Fruit fly (Drosophila melanogaster) whole organism, wandering third instar larva: ENCODE measurements around the gene m-cup.
A peak's percentile ranks its signal among the peaks of the same experiment; 100 is the strongest.

Experiments
- Abd-B ChIP-seq: fragments of >200 bp; optimal IDR thresholded peaks from 2 replicates; lab custom pipeline; 2017; ENCODE audit warnings: missing biosample characterization, missing genetic modification characterization
- CG32264 ChIP-seq: fragments of 200-800 bp; sonication (Bioruptor generic); optimal IDR thresholded peaks from 2 replicates; lab custom pipeline; 2016; ENCODE audit warnings: missing biosample characterization, missing genetic modification characterization
- CrebA ChIP-seq: fragments of 200-800 bp; sonication (Bioruptor generic); optimal IDR thresholded peaks from 2 replicates; lab custom pipeline; 2016; ENCODE audit warnings: missing biosample characterization, mild to moderate bottlenecking, missing genetic modification characterization, borderline replicate concordance
- Dfd ChIP-seq: fragments of >200 bp; optimal IDR thresholded peaks from 2 replicates; lab custom pipeline; 2017; ENCODE audit warnings: missing biosample characterization, missing genetic modification characterization
- Dif ChIP-seq: fragments of 200-275, 200-300 bp; sonication (Bioruptor generic); optimal IDR thresholded peaks from 2 replicates; lab custom pipeline; 2018; ENCODE audit warnings: missing biosample characterization, missing genetic modification characterization; ENCODE audit not compliant: partially characterized antibody
- GATAd ChIP-seq: sonication (Bioruptor generic); optimal IDR thresholded peaks from 2 replicates; lab custom pipeline; 2016; ENCODE audit warnings: missing biosample characterization, missing genetic modification characterization
- Hnf4 ChIP-seq: fragments of 200-800 bp; sonication (Bioruptor generic); optimal IDR thresholded peaks from 2 replicates; lab custom pipeline; 2016; ENCODE audit warnings: missing biosample characterization, mild to moderate bottlenecking, missing genetic modification characterization
- Hr78 ChIP-seq: fragments of >200 bp; optimal IDR thresholded peaks from 2 replicates; lab custom pipeline; 2017; ENCODE audit warnings: missing biosample characterization, missing genetic modification characterization
- Hr83 ChIP-seq: fragments of 200-300 bp; sonication (Bioruptor generic); optimal IDR thresholded peaks from 2 replicates; lab custom pipeline; 2016; ENCODE audit warnings: missing biosample characterization, mild to moderate bottlenecking, missing genetic modification characterization, moderate library complexity; ENCODE audit not compliant: poor library complexity, severe bottlenecking
- Jra ChIP-seq: sonication (Bioruptor generic); optimal IDR thresholded peaks from 2 replicates; lab custom pipeline; 2016; ENCODE audit warnings: missing biosample characterization, missing genetic modification characterization
- Myc ChIP-seq: fragments of >200 bp; optimal IDR thresholded peaks from 2 replicates; lab custom pipeline; 2017
- N ChIP-seq: fragments of >200 bp; optimal IDR thresholded peaks from 2 replicates; lab custom pipeline; 2018; ENCODE audit warnings: missing biosample characterization, missing external identifiers, missing genetic modification characterization
- Rel ChIP-seq, 2 experiments: fragments of 200-800 bp; sonication (Bioruptor generic) in 1 of 2; optimal IDR thresholded peaks; 2 replicates in 1 of 2; 3 replicates in 1 of 2; lab custom pipeline; 2016 to 2019; ENCODE audit warnings: mild to moderate bottlenecking in 2 of 2, missing biosample characterization in 2 of 2, missing genetic modification characterization in 2 of 2, moderate library complexity in 1 of 2
- Sp1 ChIP-seq: fragments of 200-800 bp; sonication (Bioruptor generic); optimal IDR thresholded peaks from 3 replicates; lab custom pipeline; 2019; ENCODE audit warnings: missing biosample characterization, mild to moderate bottlenecking, missing genetic modification characterization, moderate library complexity
- Vsx2 ChIP-seq: fragments of 200-300, 225-300 bp; sonication (Bioruptor generic); optimal IDR thresholded peaks from 2 replicates; lab custom pipeline; 2018; ENCODE audit warnings: missing biosample characterization, missing genetic modification characterization; ENCODE audit not compliant: partially characterized antibody
- br ChIP-seq: fragments of 200-800 bp; sonication (Bioruptor generic); optimal IDR thresholded peaks from 2 replicates; lab custom pipeline; 2016; ENCODE audit warnings: missing biosample characterization, missing genetic modification characterization
- brk ChIP-seq: fragments of 200-800 bp; sonication (Bioruptor generic); optimal IDR thresholded peaks from 2 replicates; lab custom pipeline; 2016; ENCODE audit warnings: missing biosample characterization, mild to moderate bottlenecking, missing genetic modification characterization
- dl ChIP-seq, 2 experiments: fragments of 175-275, 200-275 bp in 1 of 2; fragments of 200-275 bp in 1 of 2; sonication (Bioruptor generic); optimal IDR thresholded peaks; lab custom pipeline; 2018; ENCODE audit warnings: mild to moderate bottlenecking in 2 of 2, missing biosample characterization in 2 of 2, missing genetic modification characterization in 2 of 2, moderate library complexity in 2 of 2; ENCODE audit not compliant: partially characterized antibody in 2 of 2, insufficient read depth in 1 of 2
- dmrt93B ChIP-seq: fragments of 200-800 bp; sonication (Bioruptor generic); optimal IDR thresholded peaks from 2 replicates; lab custom pipeline; 2018; ENCODE audit warnings: missing biosample characterization, mild to moderate bottlenecking, missing genetic modification characterization
- dsf ChIP-seq: sonication (Bioruptor generic); optimal IDR thresholded peaks from 2 replicates; lab custom pipeline; 2016; ENCODE audit warnings: missing biosample characterization, missing genetic modification characterization, borderline replicate concordance
- ey ChIP-seq: fragments of 200-800 bp; sonication (Bioruptor generic); optimal IDR thresholded peaks from 2 replicates; lab custom pipeline; 2016; ENCODE audit warnings: missing biosample characterization, missing genetic modification characterization
- foxo ChIP-seq, 2 experiments: fragments of 200-800 bp; sonication (Bioruptor generic); optimal IDR thresholded peaks; 2 replicates in 1 of 2; 3 replicates in 1 of 2; lab custom pipeline; 2016 to 2017; ENCODE audit warnings: missing biosample characterization in 2 of 2, missing genetic modification characterization in 2 of 2
- fru ChIP-seq: fragments of 200-800 bp; sonication (Bioruptor generic); optimal IDR thresholded peaks from 3 replicates; lab custom pipeline; 2016; ENCODE audit warnings: missing biosample characterization, mild to moderate bottlenecking, missing genetic modification characterization
- h ChIP-seq: fragments of 200-800 bp; sonication (Bioruptor generic); optimal IDR thresholded peaks from 3 replicates; lab custom pipeline; 2016; ENCODE audit warnings: missing biosample characterization, mild to moderate bottlenecking, missing genetic modification characterization
- jim ChIP-seq: fragments of 175-275, 200-325 bp; sonication (Bioruptor generic); optimal IDR thresholded peaks from 2 replicates; lab custom pipeline; 2016; ENCODE audit warnings: missing biosample characterization, mild to moderate bottlenecking, missing genetic modification characterization
- lola ChIP-seq: fragments of >200 bp; optimal IDR thresholded peaks from 2 replicates; lab custom pipeline; 2017; ENCODE audit warnings: missing biosample characterization, missing genetic modification characterization
- pan ChIP-seq: fragments of >200 bp; optimal IDR thresholded peaks from 2 replicates; lab custom pipeline; 2017
- psq ChIP-seq: fragments of 200-800 bp; sonication (Bioruptor generic); optimal IDR thresholded peaks from 3 replicates; lab custom pipeline; 2017; ENCODE audit warnings: missing biosample characterization, mild to moderate bottlenecking, missing genetic modification characterization, moderate library complexity
- rgr ChIP-seq: fragments of 200-800 bp; sonication (Bioruptor generic); optimal IDR thresholded peaks from 3 replicates; lab custom pipeline; 2016; ENCODE audit warnings: missing biosample characterization, mild to moderate bottlenecking, missing genetic modification characterization
- sage ChIP-seq: fragments of 200-800 bp; sonication (Bioruptor generic); optimal IDR thresholded peaks from 2 replicates; lab custom pipeline; 2016; ENCODE audit warnings: missing biosample characterization, mild to moderate bottlenecking, missing genetic modification characterization
- sv ChIP-seq: fragments of 200-800 bp; sonication (Bioruptor generic); optimal IDR thresholded peaks from 3 replicates; lab custom pipeline; 2016; ENCODE audit warnings: missing biosample characterization, missing genetic modification characterization
- tai ChIP-seq: sonication (Bioruptor generic); optimal IDR thresholded peaks from 2 replicates; lab custom pipeline; 2016; ENCODE audit warnings: missing biosample characterization, missing genetic modification characterization
- usp ChIP-seq: fragments of >200 bp; optimal IDR thresholded peaks from 2 replicates; lab custom pipeline; 2017; ENCODE audit warnings: missing biosample characterization, missing genetic modification characterization
- woc ChIP-seq: sonication (Bioruptor generic); optimal IDR thresholded peaks from 2 replicates; lab custom pipeline; 2016; ENCODE audit warnings: missing biosample characterization, mild to moderate bottlenecking, missing genetic modification characterization

m-cup gene

dm6 chr3R:17122796-17123504, 26.3 kb downstream of the m-cup start (continued):
- TF ChIP-seq fru (GFP tag; lab: Kevin White, UChicago): peak; percentile 61
- TF ChIP-seq sv (GFP tag; lab: Kevin White, UChicago): no peak
- no peak for TF ChIP-seq usp (GFP tag; lab: Kevin White, UChicago)
- TF ChIP-seq CrebA: no peak
- no peak for TF ChIP-seq jim (GFP tag; lab: Kevin White, UChicago)
- peak; percentile 40 for TF ChIP-seq dmrt93B (GFP tag; lab: Kevin White, UChicago)
- no peak for TF ChIP-seq Dfd

DNA sequence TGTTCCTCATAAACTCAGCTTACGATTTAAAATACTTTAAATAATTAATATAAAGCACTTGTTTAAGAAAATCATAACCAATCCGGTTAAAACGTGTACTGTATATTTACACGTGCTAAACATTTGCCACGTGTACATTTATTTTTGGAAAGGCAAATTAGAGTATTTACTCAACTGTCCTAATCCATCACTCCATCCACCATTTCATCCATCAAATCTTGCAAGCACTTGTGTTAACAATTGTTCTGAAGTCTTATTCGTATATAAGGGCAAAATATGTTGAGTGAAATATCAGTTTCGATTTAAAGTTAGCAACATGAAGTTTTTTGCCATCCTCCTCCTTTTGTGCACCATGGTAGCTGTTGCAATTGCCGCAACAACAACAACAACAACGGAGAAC, 27.9 kb downstream of the m-cup start, which contains the start of gene CG42779:
CG42779 (plus strand) TSS at position 301 of the 400 bp plus-strand sequence.
- TF ChIP-seq dl (GFP tag; optimal IDR thresholded peaks at IDR 0.05; lab: Kevin White, UChicago; ENCODE audit: insufficient read depth in 1 of 2, partially characterized antibody in 2 of 2): no peak
- TF ChIP-seq GATAd (GFP tag; lab: Kevin White, UChicago): no peak
- TF ChIP-seq jim (GFP tag; lab: Kevin White, UChicago): no peak
- no peak for TF ChIP-seq Hr78 (GFP tag; lab: Kevin White, UChicago)
- TF ChIP-seq Hnf4: no peak
- no peak for TF ChIP-seq Dif (GFP tag; lab: Kevin White, UChicago)
- no peak for TF ChIP-seq pan (lab: Kevin White, UChicago)
- TF ChIP-seq usp (GFP tag; lab: Kevin White, UChicago): no peak

DNA sequence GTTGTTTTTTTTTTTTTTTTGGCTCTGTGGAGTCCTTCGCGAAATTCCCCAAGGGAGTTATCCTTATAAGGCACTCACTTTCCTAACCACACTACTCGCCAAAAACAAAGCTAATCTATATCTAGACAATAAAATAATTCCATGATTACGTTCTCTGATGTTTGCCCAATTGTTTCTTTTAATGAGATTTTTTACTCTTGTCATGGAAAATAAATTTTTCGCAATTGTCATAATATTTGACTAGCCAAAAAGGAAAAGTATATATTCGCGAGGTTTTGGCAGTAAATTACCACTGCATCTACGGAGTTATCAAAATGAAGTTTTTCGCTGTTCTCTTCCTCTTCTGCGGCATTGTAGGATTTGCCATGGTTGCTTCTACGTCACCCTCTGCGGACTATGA, 29.0 kb downstream of the m-cup start, which contains the start of gene CG34278:
CG34278 (plus strand) TSS at position 301 of the 400 bp plus-strand sequence.
- TF ChIP-seq br (no peak), tai (GFP tag; lab: Kevin White, UChicago) (no peak), woc (GFP tag; lab: Kevin White, UChicago) (no peak), Hr83 (no peak), Sp1 (GFP tag; lab: Kevin White, UChicago) (no peak), Myc (no peak), Abd-B (no peak), Hr78 (GFP tag; lab: Kevin White, UChicago) (no peak)

DNA sequence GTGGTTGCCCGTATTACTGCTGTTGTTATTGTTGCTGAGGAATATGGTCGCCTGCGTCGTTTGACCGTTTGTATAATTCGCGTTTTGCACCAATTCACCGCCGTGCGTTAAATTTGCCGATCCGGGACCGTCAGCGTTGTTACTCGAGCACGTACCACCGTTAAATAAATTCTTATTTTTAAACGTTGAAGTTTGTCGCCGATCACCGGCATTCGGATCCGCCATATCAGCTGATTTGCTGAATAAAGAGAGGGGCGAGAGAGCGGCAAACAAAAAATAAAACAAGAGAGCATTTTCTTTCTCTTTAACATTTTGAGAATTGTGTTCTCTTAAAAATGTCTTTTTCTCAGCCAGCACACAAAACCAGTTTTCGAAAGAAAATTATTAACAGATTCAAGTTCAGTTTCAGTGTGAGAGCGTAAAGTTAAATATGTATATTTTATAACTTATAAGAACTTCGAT, 30.3 kb downstream of the m-cup start:
- TF ChIP-seq Sp1 (GFP tag; lab: Kevin White, UChicago) (peak; percentile 39), brk (GFP tag; lab: Kevin White, UChicago) (peak; percentile 38), foxo (GFP tag; optimal IDR thresholded peaks at IDR 0.05; lab: Kevin White, UChicago) (peak in 1 of 2 experiments; percentile 32), ey (GFP tag; lab: Kevin White, UChicago) (no peak), CG32264 (peak; percentile 15), Dif (GFP tag; lab: Kevin White, UChicago) (peak; percentile 59), br (peak; percentile 12), dmrt93B (GFP tag; lab: Kevin White, UChicago) (no peak), N (GFP tag; lab: Kevin White, UChicago) (no peak), CrebA (peak; percentile 74), dl (GFP tag; optimal IDR thresholded peaks at IDR 0.05; lab: Kevin White, UChicago; ENCODE audit: insufficient read depth in 1 of 2, partially characterized antibody in 2 of 2) (peak; percentile 29 to 60), Hr83 (peak; percentile 45), Rel (GFP tag; optimal IDR thresholded peaks at IDR 0.05; lab: Kevin White, UChicago) (no peak), Rel (tag; optimal IDR thresholded peaks at IDR 0.05; lab: Kevin White, UChicago) (peak; percentile 22), sage (GFP tag; lab: Kevin White, UChicago) (peak; percentile 73), lola (GFP tag; lab: Kevin White, UChicago) (peak; percentile 45), GATAd (GFP tag; lab: Kevin White, UChicago) (no peak), rgr (GFP tag; lab: Kevin White, UChicago) (no peak)

- TF ChIP-seq woc (GFP tag; lab: Kevin White, UChicago): peak; percentile 79
- TF ChIP-seq Hnf4: peak; percentile 22
- peak; percentile 52 for TF ChIP-seq rgr (GFP tag; lab: Kevin White, UChicago)
- TF ChIP-seq Jra (GFP tag; lab: Kevin White, UChicago): no peak
- no peak for TF ChIP-seq Vsx2 (GFP tag; lab: Kevin White, UChicago)
- TF ChIP-seq dsf (GFP tag; lab: Kevin White, UChicago): no peak
- TF ChIP-seq psq (GFP tag; lab: Kevin White, UChicago): peak; percentile 84
- no peak for TF ChIP-seq Abd-B
- no peak for TF ChIP-seq Myc
- TF ChIP-seq pan (lab: Kevin White, UChicago): no peak
- no peak for TF ChIP-seq CG32264
- peak; percentile 40 for TF ChIP-seq dmrt93B (GFP tag; lab: Kevin White, UChicago)
- TF ChIP-seq fru (GFP tag; lab: Kevin White, UChicago): peak; percentile 64
- TF ChIP-seq h (GFP tag; lab: Kevin White, UChicago): peak; percentile 79
- no peak for TF ChIP-seq Dfd
- TF ChIP-seq Hr78 (GFP tag; lab: Kevin White, UChicago): no peak
- peak; percentile 72 for TF ChIP-seq Sp1 (GFP tag; lab: Kevin White, UChicago)
- TF ChIP-seq GATAd (GFP tag; lab: Kevin White, UChicago): no peak
- no peak for TF ChIP-seq brk (GFP tag; lab: Kevin White, UChicago)
- no peak for TF ChIP-seq Hr83
- no peak for TF ChIP-seq tai (GFP tag; lab: Kevin White, UChicago)
- no peak for TF ChIP-seq dl (GFP tag; optimal IDR thresholded peaks at IDR 0.05; lab: Kevin White, UChicago; ENCODE audit: insufficient read depth in 1 of 2, partially characterized antibody in 2 of 2)
- TF ChIP-seq br: peak; percentile 55
These were observed 31.4 kb downstream of the m-cup start for dm6 chr3R:17117607-17118327.
